Fruit fly (Drosophila melanogaster) whole organism, embryonic: ENCODE measurements around the gene Rpp14a.

Source experiments
- Ada2b ChIP-seq: fragments of 200-800 bp; sonication (Bioruptor generic); IDR thresholded peaks from 2 replicates; pipeline ENCODE4 v1.3.6; 2022; ENCODE audit warnings: missing biosample characterization, missing genetic modification characterization
- Bgb ChIP-seq: fragments of 200-800 bp; sonication (Bioruptor generic); IDR thresholded peaks from 2 replicates; pipeline ENCODE4 v1.3.6; 2022; ENCODE audit warnings: missing biosample characterization, missing genetic modification characterization; ENCODE audit not compliant: partially characterized antibody
- CG11695 ChIP-seq: fragments of 200-800 bp; sonication (Bioruptor generic); IDR thresholded peaks from 3 replicates; pipeline ENCODE4 v1.3.6; 2022; ENCODE audit warnings: missing biosample characterization, missing genetic modification characterization
- CG12104 ChIP-seq: fragments of 200-800 bp; sonication (Bioruptor generic); optimal IDR thresholded peaks from 3 replicates; lab custom pipeline; 2016; ENCODE audit warnings: missing biosample characterization, missing genetic modification characterization
- CG12155 ChIP-seq: fragments of 200-800 bp; sonication (Bioruptor generic); optimal IDR thresholded peaks from 3 replicates; lab custom pipeline; 2016; ENCODE audit warnings: missing biosample characterization, missing genetic modification characterization
- CG12299 ChIP-seq: fragments of 200-800 bp; sonication (Bioruptor generic); optimal IDR thresholded peaks from 2 replicates; lab custom pipeline; 2018; ENCODE audit warnings: missing biosample characterization, mild to moderate bottlenecking, missing genetic modification characterization
- CG12391 ChIP-seq: fragments of 200-800 bp; sonication (Bioruptor generic); optimal IDR thresholded peaks from 3 replicates; lab custom pipeline; 2018; ENCODE audit warnings: missing biosample characterization, mild to moderate bottlenecking, missing genetic modification characterization, moderate library complexity
- CG13296 ChIP-seq: fragments of 200-800 bp; sonication (Bioruptor generic); optimal IDR thresholded peaks from 3 replicates; lab custom pipeline; 2018; ENCODE audit warnings: missing biosample characterization, mild to moderate bottlenecking, missing genetic modification characterization
- CG14860 ChIP-seq: fragments of 200-800 bp; sonication (Bioruptor generic); IDR thresholded peaks from 3 replicates; pipeline ENCODE4 v1.3.6; 2022; ENCODE audit warnings: missing biosample characterization, missing genetic modification characterization; ENCODE audit not compliant: partially characterized antibody
- CG16779 ChIP-seq: fragments of 200-800 bp; sonication (Bioruptor generic); IDR thresholded peaks from 2 replicates; pipeline ENCODE4 v1.3.6; 2022; ENCODE audit warnings: missing biosample characterization, missing genetic modification characterization
- CG17328 ChIP-seq: fragments of 200-800 bp; sonication (Bioruptor generic); IDR thresholded peaks from 2 replicates; pipeline ENCODE4 v1.3.6; 2022; ENCODE audit warnings: missing biosample characterization, missing genetic modification characterization
- CG17568 ChIP-seq: fragments of 200-800 bp; sonication (Bioruptor generic); optimal IDR thresholded peaks from 2 replicates; lab custom pipeline; 2018; ENCODE audit warnings: missing biosample characterization, mild to moderate bottlenecking, missing genetic modification characterization, moderate library complexity
- CG30431 ChIP-seq: fragments of 200-800 bp; sonication (Bioruptor generic); optimal IDR thresholded peaks from 2 replicates; lab custom pipeline; 2017; ENCODE audit warnings: missing biosample characterization, missing genetic modification characterization
- CG3847 ChIP-seq: fragments of 200-800 bp; sonication (Bioruptor generic); IDR thresholded peaks from 2 replicates; pipeline ENCODE4 v1.3.6; 2022; ENCODE audit warnings: missing biosample characterization, missing genetic modification characterization
- CG3995 ChIP-seq: fragments of 200-800 bp; sonication (Bioruptor generic); optimal IDR thresholded peaks from 3 replicates; lab custom pipeline; 2016; ENCODE audit warnings: missing biosample characterization, missing genetic modification characterization
- CG43689 ChIP-seq: fragments of 200-800 bp; sonication (Bioruptor generic); IDR thresholded peaks from 2 replicates; pipeline ENCODE4 v1.3.6; 2022; ENCODE audit warnings: missing biosample characterization, missing genetic modification characterization
- CG6272 ChIP-seq: fragments of 200-800 bp; sonication (Bioruptor generic); IDR thresholded peaks from 2 replicates; pipeline ENCODE4 v1.3.6; 2022; ENCODE audit warnings: missing biosample characterization, missing genetic modification characterization
- CG7271 ChIP-seq: fragments of 200-800 bp; sonication (Bioruptor generic); optimal IDR thresholded peaks from 2 replicates; lab custom pipeline; 2018; ENCODE audit warnings: missing biosample characterization, mild to moderate bottlenecking, missing genetic modification characterization, moderate library complexity
- CG7963 ChIP-seq: fragments of 200-800 bp; sonication (Bioruptor generic); IDR thresholded peaks from 3 replicates; pipeline ENCODE4 v1.3.6; 2022; ENCODE audit warnings: missing biosample characterization, missing genetic modification characterization; ENCODE audit not compliant: partially characterized antibody
- CG7987 ChIP-seq: fragments of 200-800 bp; sonication (Bioruptor generic); optimal IDR thresholded peaks from 2 replicates; lab custom pipeline; 2018; ENCODE audit warnings: missing biosample characterization, mild to moderate bottlenecking, missing genetic modification characterization, moderate library complexity
- CG8290 ChIP-seq, 3 experiments: fragments of 200-800 bp; sonication (Bioruptor generic); optimal IDR thresholded peaks; 2 replicates each; lab custom pipeline; 2016 to 2019; ENCODE audit warnings: missing biosample characterization in 3 of 3, missing genetic modification characterization in 3 of 3, mild to moderate bottlenecking in 2 of 3, moderate library complexity in 1 of 3
- CG8478 ChIP-seq: fragments of >200 bp; optimal IDR thresholded peaks from 2 replicates; lab custom pipeline; 2018
- CHES-1-like ChIP-seq: fragments of 200-800 bp; sonication (Bioruptor generic); optimal IDR thresholded peaks from 2 replicates; lab custom pipeline; 2016; ENCODE audit warnings: missing biosample characterization, missing genetic modification characterization
- CrebB ChIP-seq: fragments of 200-800 bp; sonication (Bioruptor generic); optimal IDR thresholded peaks from 3 replicates; lab custom pipeline; 2018; ENCODE audit warnings: missing biosample characterization, mild to moderate bottlenecking, missing genetic modification characterization
- Doc3 ChIP-seq: fragments of 200-800 bp; sonication (Bioruptor generic); IDR thresholded peaks from 3 replicates; pipeline ENCODE4 v1.3.6; 2022; ENCODE audit warnings: missing biosample characterization, missing genetic modification characterization; ENCODE audit not compliant: partially characterized antibody
- Dp ChIP-seq: fragments of 200-800 bp; sonication (Bioruptor generic); optimal IDR thresholded peaks from 2 replicates; lab custom pipeline; 2018; ENCODE audit warnings: missing biosample characterization, mild to moderate bottlenecking, missing genetic modification characterization, moderate library complexity
- Eip74EF ChIP-seq, 2 experiments: fragments of 200-800 bp in 1 of 2; fragments of >200 bp in 1 of 2; sonication (Bioruptor generic) in 1 of 2; optimal IDR thresholded peaks; 2 replicates each; lab custom pipeline; 2017 to 2019; ENCODE audit warnings: missing biosample characterization in 2 of 2, missing genetic modification characterization in 2 of 2, mild to moderate bottlenecking in 1 of 2, moderate library complexity in 1 of 2
- Mad ChIP-seq: fragments of 200-800 bp; sonication (Bioruptor generic); optimal IDR thresholded peaks from 2 replicates; lab custom pipeline; 2016; ENCODE audit warnings: missing biosample characterization, missing genetic modification characterization
- Pdp1 ChIP-seq, 2 experiments: fragments of 200-800 bp; sonication (Bioruptor generic); optimal IDR thresholded peaks; 3 replicates each; lab custom pipeline; 2016; ENCODE audit warnings: missing biosample characterization in 2 of 2, missing genetic modification characterization in 2 of 2, mild to moderate bottlenecking in 1 of 2, moderate library complexity in 1 of 2
- Poxn ChIP-seq: fragments of 200-800 bp; sonication (Bioruptor generic); IDR thresholded peaks from 2 replicates; pipeline ENCODE4 v1.3.6; 2022; ENCODE audit warnings: missing biosample characterization, missing genetic modification characterization
- Sry-β ChIP-seq: fragments of 200-800 bp; sonication (Bioruptor generic); optimal IDR thresholded peaks from 2 replicates; lab custom pipeline; 2018; ENCODE audit warnings: missing biosample characterization, mild to moderate bottlenecking, missing genetic modification characterization, moderate library complexity
- YL-1 ChIP-seq: fragments of 200-800 bp; sonication (Bioruptor generic); optimal IDR thresholded peaks from 3 replicates; lab custom pipeline; 2017; ENCODE audit warnings: missing biosample characterization, mild to moderate bottlenecking, missing genetic modification characterization
- al ChIP-seq: fragments of 200-800 bp; sonication (Bioruptor generic); IDR thresholded peaks from 2 replicates; pipeline ENCODE4 v1.3.6; 2022; ENCODE audit warnings: missing biosample characterization, missing genetic modification characterization
- ap ChIP-seq: fragments of 200-800 bp; sonication (Bioruptor generic); IDR thresholded peaks from 2 replicates; pipeline ENCODE4 v1.3.6; 2022; ENCODE audit warnings: missing biosample characterization, missing genetic modification characterization
- bsh ChIP-seq, 2 experiments: fragments of 200-800 bp; sonication (Bioruptor generic); optimal IDR thresholded peaks; 2 replicates each; lab custom pipeline; 2017 to 2018; ENCODE audit warnings: mild to moderate bottlenecking in 2 of 2, missing biosample characterization in 2 of 2, missing genetic modification characterization in 2 of 2, moderate library complexity in 1 of 2
- btn ChIP-seq: fragments of 200-800 bp; sonication (Bioruptor generic); optimal IDR thresholded peaks from 2 replicates; lab custom pipeline; 2016; ENCODE audit warnings: missing biosample characterization, missing genetic modification characterization
- cato ChIP-seq: fragments of 200-800 bp; sonication (Bioruptor generic); optimal IDR thresholded peaks from 2 replicates; lab custom pipeline; 2016; ENCODE audit warnings: missing biosample characterization, missing genetic modification characterization, borderline replicate concordance
- ci ChIP-seq: fragments of 200-800 bp; sonication (Bioruptor generic); IDR thresholded peaks from 3 replicates; pipeline ENCODE4 v1.3.6; 2022; ENCODE audit warnings: missing biosample characterization, missing genetic modification characterization
- crp ChIP-seq, 2 experiments: fragments of 200-800 bp; sonication (Bioruptor generic); optimal IDR thresholded peaks; 2 replicates in 1 of 2; 3 replicates in 1 of 2; lab custom pipeline; 2017; ENCODE audit warnings: missing biosample characterization in 2 of 2, missing genetic modification characterization in 2 of 2, mild to moderate bottlenecking in 1 of 2, moderate library complexity in 1 of 2
- dan ChIP-seq: fragments of 200-800 bp; sonication (Bioruptor generic); IDR thresholded peaks from 2 replicates; pipeline ENCODE4 v1.3.6; 2022; ENCODE audit warnings: missing biosample characterization, missing genetic modification characterization
- dimm ChIP-seq: fragments of 200-800 bp; sonication (Bioruptor generic); IDR thresholded peaks from 2 replicates; pipeline ENCODE4 v1.3.6; 2022; ENCODE audit warnings: missing biosample characterization, missing genetic modification characterization
- gcm ChIP-seq: fragments of 200-800 bp; sonication (Bioruptor generic); optimal IDR thresholded peaks from 2 replicates; lab custom pipeline; 2019; ENCODE audit warnings: missing biosample characterization, mild to moderate bottlenecking, missing genetic modification characterization, moderate library complexity
- gro ChIP-seq: fragments of 200-800 bp; sonication (Bioruptor generic); optimal IDR thresholded peaks from 2 replicates; lab custom pipeline; 2016; ENCODE audit warnings: missing biosample characterization, missing genetic modification characterization
- hbn ChIP-seq: fragments of 200-800 bp; sonication (Bioruptor generic); IDR thresholded peaks from 2 replicates; pipeline ENCODE4 v1.3.6; 2022; ENCODE audit warnings: missing biosample characterization, missing genetic modification characterization; ENCODE audit not compliant: partially characterized antibody
- her ChIP-seq: fragments of 200-800 bp; sonication (Bioruptor generic); optimal IDR thresholded peaks from 2 replicates; lab custom pipeline; 2016; ENCODE audit warnings: missing biosample characterization, missing genetic modification characterization
- sug ChIP-seq: fragments of 200-800 bp; optimal IDR thresholded peaks from 2 replicates; lab custom pipeline; 2019; ENCODE audit warnings: missing biosample characterization, mild to moderate bottlenecking, missing genetic modification characterization, moderate library complexity
- tgo ChIP-seq: fragments of 200-800 bp; sonication (Bioruptor generic); IDR thresholded peaks from 3 replicates; pipeline ENCODE4 v1.3.6; 2022; ENCODE audit warnings: missing biosample characterization, missing genetic modification characterization
- tio ChIP-seq: fragments of 200-800 bp; sonication (Bioruptor generic); optimal IDR thresholded peaks from 2 replicates; lab custom pipeline; 2017; ENCODE audit warnings: missing biosample characterization, missing genetic modification characterization, inconsistent platforms

Rpp14a gene

dm6 chr3R:30030061-30030460 lies 26.6 kb upstream of the Rpp14a start (continued):
- no peak for TF ChIP-seq CG13296 (GFP tag; lab: Kevin White, UChicago)
- no peak for TF ChIP-seq CG12391
- TF ChIP-seq CHES-1-like: no peak
- TF ChIP-seq ci (GFP tag; lab: Robert Waterston, UW): no peak
- TF ChIP-seq CG8290 (GFP tag; optimal IDR thresholded peaks at IDR 0.05; lab: Kevin White, UChicago): no peak
- TF ChIP-seq CG8290 (tag; optimal IDR thresholded peaks at IDR 0.05; lab: Kevin White, UChicago): no peak
- TF ChIP-seq Eip74EF (GFP tag; optimal IDR thresholded peaks at IDR 0.05; lab: Kevin White, UChicago): no peak
- TF ChIP-seq CG7987 (GFP tag; lab: Kevin White, UChicago): no peak
- no peak for TF ChIP-seq Dp (GFP tag; lab: Kevin White, UChicago)
- TF ChIP-seq Ada2b: no peak

DNA sequence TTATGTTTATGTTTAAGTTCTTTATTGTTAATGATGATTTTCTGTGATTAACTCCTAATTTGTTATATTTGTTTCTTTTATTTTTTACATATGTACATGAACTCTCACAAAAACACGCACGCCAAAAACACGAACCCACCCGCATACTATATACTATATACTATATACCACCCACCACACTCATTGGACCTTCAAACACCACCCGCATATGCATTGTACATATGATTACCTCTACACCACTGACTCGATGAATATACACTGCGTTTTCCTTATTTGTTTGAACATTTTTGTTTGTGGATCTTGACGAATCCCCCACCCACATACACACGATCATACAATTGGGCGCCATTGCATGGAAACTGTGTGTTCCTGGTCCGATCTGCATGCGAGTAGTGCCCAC lies 24.4 kb upstream of the Rpp14a start:
- TF ChIP-seq gcm (GFP tag; lab: Kevin White, UChicago) (peak; percentile 92), al (GFP tag; lab: Robert Waterston, UW) (no peak), bsh (GFP tag; optimal IDR thresholded peaks at IDR 0.05; lab: Kevin White, UChicago) (no peak), CG3847 (no peak)

DNA sequence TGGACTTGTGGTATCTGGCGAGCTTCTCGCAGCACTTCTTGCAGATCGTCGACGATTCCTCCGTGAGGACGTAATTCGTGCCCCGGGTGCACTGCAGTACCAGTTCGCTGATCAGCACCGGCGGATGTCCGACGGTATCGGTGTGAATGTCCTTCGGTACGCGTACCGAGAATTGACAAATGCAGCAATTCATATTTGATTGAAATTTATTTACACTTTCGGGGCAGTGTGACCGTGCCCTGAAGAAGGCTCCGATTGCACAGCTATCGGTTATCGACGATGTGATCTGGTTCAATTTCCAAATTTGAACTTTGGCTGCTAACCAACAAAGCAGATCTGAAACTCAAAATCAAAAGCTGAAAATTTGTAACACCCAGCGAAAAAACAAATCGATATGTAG lies 20.1 kb upstream of the Rpp14a start, which contains the start of gene ZIPIC:
ZIPIC (minus strand) TSS at position 262 of the 400 bp plus-strand sequence.
- no peak for TF ChIP-seq btn (GFP tag; lab: Kevin White, UChicago)
- TF ChIP-seq CG43689 (GFP tag; lab: Robert Waterston, UW): no peak
- no peak for TF ChIP-seq CG16779 (GFP tag; lab: Robert Waterston, UW)
- TF ChIP-seq YL-1 (GFP tag; lab: Kevin White, UChicago): peak; percentile 70
- no peak for TF ChIP-seq sug (tag; lab: Kevin White, UChicago)
- no peak for TF ChIP-seq CrebB (tag; lab: Kevin White, UChicago)
- TF ChIP-seq CG17328 (GFP tag; lab: Robert Waterston, UW): no peak
- TF ChIP-seq tio: no peak
- no peak for TF ChIP-seq crp (GFP tag; optimal IDR thresholded peaks at IDR 0.05; lab: Kevin White, UChicago)
- no peak for TF ChIP-seq CG6272 (GFP tag; lab: Robert Waterston, UW)
- peak; percentile 55; the same call in 1 of the 2 replicates for TF ChIP-seq hbn (GFP tag; lab: Robert Waterston, UW)
- TF ChIP-seq gro (GFP tag; lab: Kevin White, UChicago): no peak
- TF ChIP-seq CG30431 (GFP tag; lab: Kevin White, UChicago): no peak
- no peak for TF ChIP-seq Mad (GFP tag; lab: Kevin White, UChicago)
- no peak for TF ChIP-seq CG12155 (GFP tag; lab: Kevin White, UChicago)
- TF ChIP-seq ap (GFP tag; lab: Robert Waterston, UW): no peak
- TF ChIP-seq Poxn (GFP tag; lab: Robert Waterston, UW): no peak
- no peak for TF ChIP-seq Eip74EF (GFP tag; optimal IDR thresholded peaks at IDR 0.05; lab: Kevin White, UChicago)
- no peak for TF ChIP-seq CG7271
- no peak for TF ChIP-seq CG11695 (GFP tag; lab: Robert Waterston, UW)
- TF ChIP-seq dimm (GFP tag; lab: Robert Waterston, UW): no peak
- TF ChIP-seq Bgb: peak; percentile 46
- TF ChIP-seq tgo (GFP tag; lab: Robert Waterston, UW): no peak
- no peak; the same call in 2 of the 3 replicates for TF ChIP-seq CG14860 (GFP tag; lab: Robert Waterston, UW)
- no peak for TF ChIP-seq Sry-β
- TF ChIP-seq CG8478 (lab: Kevin White, UChicago): no peak
- no peak for TF ChIP-seq Pdp1 (GFP tag; optimal IDR thresholded peaks at IDR 0.05; lab: Kevin White, UChicago)
- no peak for TF ChIP-seq CG12104 (GFP tag; lab: Kevin White, UChicago)
- no peak; the same call in 2 of the 3 replicates for TF ChIP-seq Doc3 (GFP tag; lab: Robert Waterston, UW)
- no peak for TF ChIP-seq dan (GFP tag; lab: Robert Waterston, UW)
- TF ChIP-seq her (GFP tag; lab: Kevin White, UChicago): no peak
- TF ChIP-seq CG3995 (GFP tag; lab: Kevin White, UChicago): no peak
- TF ChIP-seq CG12299 (tag; lab: Kevin White, UChicago): no peak
- TF ChIP-seq CG7963 (GFP tag; lab: Robert Waterston, UW): 0 out of 3 replicates have a peak, but pooled peaks have one; percentile 7
- no peak for TF ChIP-seq CG17568
- no peak for TF ChIP-seq cato (GFP tag; lab: Kevin White, UChicago)
